Fruit fly (Drosophila melanogaster): Measurements from ENCODE around the gene Trxr2.

DNA sequence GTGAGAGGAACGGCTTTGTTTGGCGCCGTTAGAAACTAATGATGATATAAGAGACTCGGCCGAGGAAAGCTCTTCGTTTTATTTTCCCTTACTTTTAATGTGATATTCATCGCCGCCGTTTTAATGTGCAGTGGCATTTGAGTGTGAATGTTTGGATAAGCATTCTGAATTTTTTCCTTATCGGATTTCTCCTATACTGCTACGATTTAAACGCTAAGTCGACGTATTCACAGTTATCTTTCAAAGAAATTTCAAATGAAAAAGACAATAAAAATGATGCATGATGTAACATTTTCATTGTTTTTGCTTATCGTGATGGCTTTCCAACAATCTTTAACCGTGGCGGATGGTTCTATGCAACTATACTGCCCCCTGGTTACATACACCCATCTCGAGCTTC, 48.7 kb upstream of the Trxr2 start, which contains the start of gene CG43312:
- TF ChIP-seq CG31627 (GFP tag; optimal IDR thresholded peaks at IDR 0.05): no peak
- TF ChIP-seq Eip75B (GFP tag; optimal IDR thresholded peaks at IDR 0.05): no peak
- no peak for TF ChIP-seq Sox102F (GFP tag; optimal IDR thresholded peaks at IDR 0.05)

Measured in whole organism, prepupa.